Worm (Caenorhabditis elegans): Measurements from ENCODE around the gene znfx-1.
A peak's percentile ranks its signal among the peaks of the same experiment; 100 is the strongest.

The znfx-1 gene

ce11 chrII:9211684-9212083 lies 1.8 kb upstream of the znfx-1 start (continued):
- TF ChIP-seq Y48G9A.11 (GFP tag; IDR thresholded peaks at IDR 0.05): peak; percentile 80
- no peak; the same call in 1 of the 2 replicates for TF ChIP-seq pha-4 (GFP tag; IDR thresholded peaks at IDR 0.05)
- TF ChIP-seq pha-4 (tag; optimal IDR thresholded peaks at IDR 0.05): no peak
- peak; percentile 43 for TF ChIP-seq hlh-30 (tag; optimal IDR thresholded peaks at IDR 0.05; ENCODE audit: insufficient read depth)
- peak in 1 of 2 experiments; percentile 58 for TF ChIP-seq hif-1 (tag; optimal IDR thresholded peaks at IDR 0.05)
- TF ChIP-seq hmg-1.1 (GFP tag; IDR thresholded peaks at IDR 0.05): no peak
- TF ChIP-seq dmd-8 (GFP tag; IDR thresholded peaks at IDR 0.05): no peak; the same call in 1 of the 2 replicates
- TF ChIP-seq nhr-25 (tag; optimal IDR thresholded peaks at IDR 0.05; ENCODE audit: borderline replicate concordance, insufficient read depth): no peak
- TF ChIP-seq Y75B8A.6 (GFP tag; IDR thresholded peaks at IDR 0.05): no peak
- TF ChIP-seq dve-1 (tag; optimal IDR thresholded peaks at IDR 0.05; ENCODE audit: insufficient read depth): no peak
- peak in 1 of 2 experiments; percentile 68 for TF ChIP-seq lsy-2 (tag; optimal IDR thresholded peaks at IDR 0.05)
- TF ChIP-seq daf-12 (tag; optimal IDR thresholded peaks at IDR 0.05): no peak
- TF ChIP-seq nhr-42 (GFP tag; IDR thresholded peaks at IDR 0.05): 0 out of 2 replicates have a peak, but pooled peaks have one; percentile 64
- no peak for TF ChIP-seq F10B5.3 (tag; optimal IDR thresholded peaks at IDR 0.05)
- peak; percentile 15 for TF ChIP-seq dpl-1 (GFP tag; optimal IDR thresholded peaks at IDR 0.05)
- TF ChIP-seq zfp-2 (tag; optimal IDR thresholded peaks at IDR 0.05): no peak
- no peak for TF ChIP-seq set-16 (GFP tag; IDR thresholded peaks at IDR 0.05)
- peak; percentile 83 for TF ChIP-seq snpc-4 (tag; optimal IDR thresholded peaks at IDR 0.05)
- TF ChIP-seq ces-1 (GFP tag; optimal IDR thresholded peaks at IDR 0.05): no peak
- no peak for TF ChIP-seq aly-2 (tag; optimal IDR thresholded peaks at IDR 0.05)
- TF ChIP-seq nhr-237 (tag; optimal IDR thresholded peaks at IDR 0.05): no peak
- no peak for TF ChIP-seq attf-4 (tag; optimal IDR thresholded peaks at IDR 0.05)
- TF ChIP-seq ceh-20 (GFP tag; IDR thresholded peaks at IDR 0.05): no peak
- no peak for TF ChIP-seq ceh-82 (tag; optimal IDR thresholded peaks at IDR 0.05)
- TF ChIP-seq nhr-6 (tag; optimal IDR thresholded peaks at IDR 0.05): no peak
- no peak for TF ChIP-seq ZK337.2 (GFP tag; IDR thresholded peaks at IDR 0.05)
- TF ChIP-seq zag-1 (tag; optimal IDR thresholded peaks at IDR 0.05): no peak
- peak; percentile 69; the same call in 1 of the 2 replicates for TF ChIP-seq arid-1 (GFP tag; conservative IDR thresholded peaks at IDR 0.05)
- TF ChIP-seq nhr-48 (tag; optimal IDR thresholded peaks at IDR 0.05): peak; percentile 28
- TF ChIP-seq sdz-12 (GFP tag; optimal IDR thresholded peaks at IDR 0.05): no peak
- TF ChIP-seq rbr-2 (tag; optimal IDR thresholded peaks at IDR 0.05): peak; percentile 23
- no peak for TF ChIP-seq nhr-28 (tag; optimal IDR thresholded peaks at IDR 0.05)
- TF ChIP-seq fkh-10 (GFP tag; optimal IDR thresholded peaks at IDR 0.05): no peak
- no peak for TF ChIP-seq gei-8 (GFP tag; optimal IDR thresholded peaks at IDR 0.05)
- TF ChIP-seq ceh-28 (tag; optimal IDR thresholded peaks at IDR 0.05): no peak
- TF ChIP-seq jun-1 (tag; optimal IDR thresholded peaks at IDR 0.05): no peak
- TF ChIP-seq F49E8.2 (tag; optimal IDR thresholded peaks at IDR 0.05; ENCODE audit: borderline replicate concordance): peak; percentile 30
- peak; percentile 61 for TF ChIP-seq mep-1 (tag; optimal IDR thresholded peaks at IDR 0.05)
- no peak for TF ChIP-seq zip-11 (GFP tag; IDR thresholded peaks at IDR 0.05)
- TF ChIP-seq vab-7 (GFP tag; IDR thresholded peaks at IDR 0.05): peak; percentile 65; the same call in 1 of the 2 replicates
- no peak for TF ChIP-seq lir-3 (tag; optimal IDR thresholded peaks at IDR 0.05)
- peak; percentile 12 for TF ChIP-seq lin-13 (GFP tag; optimal IDR thresholded peaks at IDR 0.05)
- TF ChIP-seq Y5F2A.4 (GFP tag; optimal IDR thresholded peaks at IDR 0.05): no peak
- no peak for TF ChIP-seq php-3 (GFP tag; IDR thresholded peaks at IDR 0.05)
- TF ChIP-seq mdl-1 (tag; optimal IDR thresholded peaks at IDR 0.05): no peak
- no peak for TF ChIP-seq F44E2.7 (GFP tag; IDR thresholded peaks at IDR 0.05)
- TF ChIP-seq lim-7 (GFP tag; IDR thresholded peaks at IDR 0.05): peak; percentile 75
- no peak for TF ChIP-seq fos-1 (tag; optimal IDR thresholded peaks at IDR 0.05)
- no peak for TF ChIP-seq nhr-10 (tag; optimal IDR thresholded peaks at IDR 0.05)
- no peak for TF ChIP-seq zip-2 (tag; optimal IDR thresholded peaks at IDR 0.05)
- TF ChIP-seq zfp-3 (GFP tag; conservative IDR thresholded peaks at IDR 0.05): no peak
- no peak for TF ChIP-seq F26F4.8 (GFP tag; conservative IDR thresholded peaks at IDR 0.05)

Measured in whole organism, L4 larva.